Worm (Caenorhabditis elegans): Measurements from ENCODE around the gene nduv-2.

Gene nduv-2

DNA sequence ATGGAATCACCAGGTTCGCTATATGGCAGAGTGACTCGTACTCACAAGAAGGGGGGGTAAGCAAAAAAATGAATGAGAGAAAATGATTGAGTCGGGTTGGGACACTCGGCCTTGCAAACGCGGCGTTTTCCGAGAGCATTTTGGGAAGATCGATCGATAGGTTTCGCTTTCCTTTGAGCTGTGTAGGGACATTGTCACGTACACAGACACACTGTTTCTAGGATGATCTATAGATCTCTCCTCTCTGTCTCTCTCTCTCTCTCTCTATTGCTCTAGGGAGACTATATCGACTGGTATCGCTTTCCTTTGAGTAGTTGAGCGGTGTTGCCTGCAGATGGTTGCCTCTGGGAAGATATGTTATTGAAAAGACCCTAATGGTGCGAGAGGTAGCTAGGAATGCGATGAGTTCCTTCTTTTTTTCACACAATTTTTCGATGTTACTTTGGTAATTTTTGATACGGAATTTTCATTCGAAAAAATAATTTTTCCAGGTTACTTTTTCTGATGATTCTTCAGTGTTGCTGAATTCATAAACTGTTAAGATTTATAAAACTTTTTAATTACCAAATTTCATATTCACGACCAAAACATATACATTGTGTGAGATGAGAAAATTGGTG lies 24.5 kb upstream of the nduv-2 start, which contains the start of gene H37A05.4 (continued):
- TF ChIP-seq ztf-6 (GFP tag; IDR thresholded peaks at IDR 0.05) (no peak), lin-40 (tag; optimal IDR thresholded peaks at IDR 0.05) (peak; percentile 65), ceh-79 (tag; optimal IDR thresholded peaks at IDR 0.05) (no peak), tbp1 (GFP tag; optimal IDR thresholded peaks at IDR 0.05) (peak; percentile 39), T07F8.4 (tag; optimal IDR thresholded peaks at IDR 0.05) (no peak), hmg-1.2 (GFP tag; IDR thresholded peaks at IDR 0.05) (peak; percentile 52), nhr-27 (tag; optimal IDR thresholded peaks at IDR 0.05) (peak; percentile 50), lin-26 (GFP tag; IDR thresholded peaks at IDR 0.05) (peak; percentile 54), ets-4 (GFP tag; optimal IDR thresholded peaks at IDR 0.05) (no peak), ZK185.1 (tag; optimal IDR thresholded peaks at IDR 0.05; ENCODE audit: poor library complexity, severe bottlenecking) (no peak), die-1 (tag; optimal IDR thresholded peaks at IDR 0.05) (peak; percentile 30), nfya-2 (GFP tag; IDR thresholded peaks at IDR 0.05) (no peak), aptf-3 (GFP tag; IDR thresholded peaks at IDR 0.05) (peak; percentile 94; the same call in 1 of the 2 replicates), let-607 (tag; optimal IDR thresholded peaks at IDR 0.05) (peak in 1 of 2 experiments; percentile 12), attf-6 (GFP tag; IDR thresholded peaks at IDR 0.05) (0 out of 2 replicates have a peak, but pooled peaks have one; percentile 43), Y95B8A.8 (GFP tag; IDR thresholded peaks at IDR 0.05) (peak; percentile 62), T26A5.8 (tag; optimal IDR thresholded peaks at IDR 0.05) (peak; percentile 11), sea-2 (GFP tag; IDR thresholded peaks at IDR 0.05) (peak; percentile 15; the same call in 1 of the 2 replicates), F57C9.4 (tag; optimal IDR thresholded peaks at IDR 0.05) (peak; percentile 91), B0035.1 (tag; optimal IDR thresholded peaks at IDR 0.05) (peak; percentile 66), F23B12.7 (tag; optimal IDR thresholded peaks at IDR 0.05; ENCODE audit: insufficient read depth) (no peak), zim-3 (tag; optimal IDR thresholded peaks at IDR 0.05) (peak; percentile 84), repo-1 (tag; optimal IDR thresholded peaks at IDR 0.05) (peak; percentile 85), Y53G8AR.9 (GFP tag; conservative IDR thresholded peaks at IDR 0.05) (peak; percentile 91), hsf-1 (GFP tag; IDR thresholded peaks at IDR 0.05) (peak; percentile 34; the same call in 1 of the 2 replicates), lag-1 (GFP tag; IDR thresholded peaks at IDR 0.05) (no peak), hmg-20 (GFP tag; IDR thresholded peaks at IDR 0.05) (peak; percentile 25), cebp-2 (GFP tag; IDR thresholded peaks at IDR 0.05) (no peak), egl-44 (GFP tag; IDR thresholded peaks at IDR 0.05) (peak; percentile 56; the same call in 1 of the 2 replicates), nhr-90 (tag; optimal IDR thresholded peaks at IDR 0.05) (peak; percentile 51), F22D6.2 (tag; optimal IDR thresholded peaks at IDR 0.05) (peak; percentile 5), atf-7 (tag; optimal IDR thresholded peaks at IDR 0.05) (peak; percentile 72), xnd-1 (tag; optimal IDR thresholded peaks at IDR 0.05) (no peak), F49E8.2 (tag; optimal IDR thresholded peaks at IDR 0.05; ENCODE audit: insufficient read depth) (no peak), K12H6.12 (tag; optimal IDR thresholded peaks at IDR 0.05) (peak; percentile 41), snpc-1.1 (tag; optimal IDR thresholded peaks at IDR 0.05; ENCODE audit: insufficient read depth) (no peak), B0336.3 (GFP tag; IDR thresholded peaks at IDR 0.05) (peak; percentile 92), somi-1 (GFP tag; optimal IDR thresholded peaks at IDR 0.05) (no peak), Y67H2A.10 (GFP tag; conservative IDR thresholded peaks at IDR 0.05) (peak; percentile 26; the same call in 1 of the 2 replicates), F33H1.4 (GFP tag; IDR thresholded peaks at IDR 0.05) (0 out of 2 replicates have a peak, but pooled peaks have one; percentile 11), Y79H2A.3 (GFP tag; conservative IDR thresholded peaks at IDR 0.05) (0 out of 2 replicates have a peak, but pooled peaks have one; percentile 14), tlf-1 (GFP tag; optimal IDR thresholded peaks at IDR 0.05) (peak; percentile 74), madf-10 (tag; optimal IDR thresholded peaks at IDR 0.05) (peak; percentile 20), ceh-27 (GFP tag; optimal IDR thresholded peaks at IDR 0.05) (no peak), lsl-1 (GFP tag; optimal IDR thresholded peaks at IDR 0.05) (peak; percentile 14), madf-3 (GFP tag; IDR thresholded peaks at IDR 0.05) (peak; percentile 35; the same call in 1 of the 2 replicates), C06A6.2 (GFP tag; conservative IDR thresholded peaks at IDR 0.05) (peak; percentile 57)

Data from whole organism, young adult.